Worm (Caenorhabditis elegans): ENCODE data around the gene M03A1.3.

DNA sequence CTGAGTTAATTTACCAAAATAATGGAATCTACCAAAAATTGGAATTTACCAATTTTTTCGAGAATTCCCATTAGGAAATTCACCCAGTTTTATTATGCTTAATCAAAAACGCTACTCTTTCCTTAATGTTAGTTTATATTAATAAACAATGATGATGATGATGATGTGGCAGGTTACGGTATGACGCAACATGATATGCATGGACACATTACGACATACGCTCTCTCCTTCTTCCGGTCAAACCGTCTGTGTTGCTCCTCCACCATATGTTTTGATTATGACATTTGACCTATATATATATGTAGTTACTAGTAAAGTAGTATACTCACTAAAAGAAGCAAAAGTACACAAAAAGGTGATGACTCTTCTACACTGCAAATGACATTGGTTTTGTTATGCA lies 19.8 kb downstream of the M03A1.3 start:
- TF ChIP-seq lin-13 (GFP tag; optimal IDR thresholded peaks at IDR 0.05) = no peak
- TF ChIP-seq fos-1 (tag; optimal IDR thresholded peaks at IDR 0.05) = no peak
- no peak for TF ChIP-seq snpc-4 (tag; optimal IDR thresholded peaks at IDR 0.05)
- TF ChIP-seq ama-1 (optimal IDR thresholded peaks at IDR 0.05) = no peak
- no peak for TF ChIP-seq elt-3 (tag; optimal IDR thresholded peaks at IDR 0.05)
